Fruit fly (Drosophila melanogaster): ENCODE results near the gene CG5001.

The CG5001 gene

dm6 chr2L:1157679-1158518 is 27.7 kb upstream of the CG5001 start, which contains the start of gene capt (continued):
- TF ChIP-seq CG9932 (GFP tag; IDR thresholded peaks at IDR 0.05) (peak; percentile 81), CG4707 (GFP tag; optimal IDR thresholded peaks at IDR 0.05) (no peak), CG8924 (tag; optimal IDR thresholded peaks at IDR 0.05) (peak; percentile 35), esg (GFP tag; conservative IDR thresholded peaks at IDR 0.05) (peak; percentile 31), Blimp-1 (GFP tag; optimal IDR thresholded peaks at IDR 0.05) (no peak), maf-S (GFP tag; optimal IDR thresholded peaks at IDR 0.05) (no peak), CG17829 (tag; optimal IDR thresholded peaks at IDR 0.05) (peak; percentile 18), CG1647 (GFP tag; optimal IDR thresholded peaks at IDR 0.05) (no peak), toy (GFP tag; IDR thresholded peaks at IDR 0.05) (no peak), Chrac-16 (GFP tag; optimal IDR thresholded peaks at IDR 0.05) (peak; percentile 39), Dek (tag; optimal IDR thresholded peaks at IDR 0.05) (peak; percentile 26), CG1529 (GFP tag; optimal IDR thresholded peaks at IDR 0.05) (no peak), hkb (optimal IDR thresholded peaks at IDR 0.05) (no peak), hkb (GFP tag; IDR thresholded peaks at IDR 0.05) (no peak), CG14710 (tag; optimal IDR thresholded peaks at IDR 0.05) (peak; percentile 38), CG4282 (GFP tag; optimal IDR thresholded peaks at IDR 0.05) (no peak), sisA (GFP tag; IDR thresholded peaks at IDR 0.05) (peak; percentile 21; the same call in 1 of the 2 replicates), pros (GFP tag; optimal IDR thresholded peaks at IDR 0.05) (no peak), CG14441 (GFP tag; IDR thresholded peaks at IDR 0.05) (peak; percentile 54), dimm (GFP tag; IDR thresholded peaks at IDR 0.05) (no peak), Dfd (GFP tag; optimal IDR thresholded peaks at IDR 0.05) (no peak), CG7271 (tag; optimal IDR thresholded peaks at IDR 0.05) (no peak), CG9215 (GFP tag; IDR thresholded peaks at IDR 0.05) (peak; percentile 56), CG6654 (GFP tag; optimal IDR thresholded peaks at IDR 0.05) (no peak), B-H1 (GFP tag; IDR thresholded peaks at IDR 0.05) (no peak), run (tag; optimal IDR thresholded peaks at IDR 0.05) (no peak), CG11695 (GFP tag; IDR thresholded peaks at IDR 0.05) (no peak), CG10462 (GFP tag; optimal IDR thresholded peaks at IDR 0.05) (no peak), Ravus (GFP tag; IDR thresholded peaks at IDR 0.05) (no peak), vnd (GFP tag; IDR thresholded peaks at IDR 0.05; ENCODE audit: partially characterized antibody) (no peak), CG3065 (GFP tag; optimal IDR thresholded peaks at IDR 0.05) (no peak), Mrtf (GFP tag; IDR thresholded peaks at IDR 0.05) (no peak), dati (GFP tag; IDR thresholded peaks at IDR 0.05) (no peak), CG30403 (GFP tag; optimal IDR thresholded peaks at IDR 0.05) (peak; percentile 55), CG14860 (GFP tag; IDR thresholded peaks at IDR 0.05; ENCODE audit: partially characterized antibody) (no peak), lola (GFP tag; optimal IDR thresholded peaks at IDR 0.05) (peak in 1 of 3 experiments; percentile 48), CG3163 (GFP tag; optimal IDR thresholded peaks at IDR 0.05) (no peak), grau (tag; optimal IDR thresholded peaks at IDR 0.05) (peak; percentile 39), CG8359 (GFP tag; optimal IDR thresholded peaks at IDR 0.05; ENCODE audit: borderline replicate concordance) (no peak), wdn (GFP tag; IDR thresholded peaks at IDR 0.05) (no peak), Lhr (GFP tag; optimal IDR thresholded peaks at IDR 0.05) (peak; percentile 12), pnt (GFP tag; optimal IDR thresholded peaks at IDR 0.05) (no peak), mld (GFP tag; IDR thresholded peaks at IDR 0.05; ENCODE audit: partially characterized antibody) (no peak), Sox100B (GFP tag; optimal IDR thresholded peaks at IDR 0.05) (no peak), Rfx (GFP tag; IDR thresholded peaks at IDR 0.05) (peak; percentile 72), GATAe (GFP tag; conservative IDR thresholded peaks at IDR 0.05) (no peak), CG14667 (GFP tag; IDR thresholded peaks at IDR 0.05) (no peak), pho (GFP tag; optimal IDR thresholded peaks at IDR 0.05) (peak; percentile 49), ATbp (GFP tag; optimal IDR thresholded peaks at IDR 0.05) (no peak), Ets97D (GFP tag; optimal IDR thresholded peaks at IDR 0.05) (no peak)

Measured in whole organism, embryonic.